Fruit fly (Drosophila melanogaster) whole organism, pupa: ENCODE data around the gene CG13097.
A peak's percentile ranks its signal among the peaks of the same experiment; 100 is the strongest.

Experiments used
- CG10348 ChIP-seq: fragments of 200-800 bp; sonication (Bioruptor generic); IDR thresholded peaks from 2 replicates; pipeline ENCODE4 v1.3.6; 2022; ENCODE audit warnings: missing biosample characterization, missing genetic modification characterization
- CG12605 ChIP-seq: fragments of 200-800 bp; sonication (Bioruptor generic); IDR thresholded peaks from 2 replicates; pipeline ENCODE4 v1.3.6; 2022; ENCODE audit warnings: missing biosample characterization, missing genetic modification characterization
- CG13204 ChIP-seq: fragments of 200-800 bp; sonication (Bioruptor generic); optimal IDR thresholded peaks from 2 replicates; lab custom pipeline; 2018; ENCODE audit warnings: missing biosample characterization, mild to moderate bottlenecking, missing genetic modification characterization, moderate library complexity
- CG14655 ChIP-seq: fragments of 200-800 bp; sonication (Bioruptor generic); optimal IDR thresholded peaks from 3 replicates; lab custom pipeline; 2017; ENCODE audit warnings: mild to moderate bottlenecking, missing biosample characterization, missing genetic modification reagents, missing genetic modification characterization
- CG15710 ChIP-seq: fragments of 200-800 bp; sonication (Bioruptor generic); optimal IDR thresholded peaks from 2 replicates; lab custom pipeline; 2018; ENCODE audit warnings: missing biosample characterization, mild to moderate bottlenecking, missing genetic modification characterization, moderate library complexity
- CG17806 ChIP-seq: fragments of 200-800 bp; sonication (Bioruptor generic); optimal IDR thresholded peaks from 2 replicates; lab custom pipeline; 2018; ENCODE audit warnings: missing biosample characterization, mild to moderate bottlenecking, missing genetic modification characterization, moderate library complexity
- CG32121 ChIP-seq: fragments of 200-800 bp; sonication (Bioruptor generic); IDR thresholded peaks from 2 replicates; pipeline ENCODE4 v1.3.6; 2022; ENCODE audit warnings: missing biosample characterization, missing genetic modification characterization
- CG34367 ChIP-seq: fragments of 200-800 bp; sonication (Bioruptor generic); optimal IDR thresholded peaks from 2 replicates; lab custom pipeline; 2018; ENCODE audit warnings: missing biosample characterization, mild to moderate bottlenecking, missing genetic modification characterization
- CG4496 ChIP-seq: fragments of 200-800 bp; sonication (Bioruptor generic); IDR thresholded peaks from 3 replicates; pipeline ENCODE4 v1.3.6; 2022; ENCODE audit warnings: missing biosample characterization, missing genetic modification characterization
- CG8159 ChIP-seq: fragments of 200-800 bp; sonication (Bioruptor generic); optimal IDR thresholded peaks from 3 replicates; lab custom pipeline; 2018; ENCODE audit warnings: missing biosample characterization, mild to moderate bottlenecking, missing genetic modification characterization, moderate library complexity
- CG8301 ChIP-seq: fragments of 200-800 bp; sonication (Bioruptor generic); optimal IDR thresholded peaks from 2 replicates; lab custom pipeline; 2018; ENCODE audit warnings: missing biosample characterization, mild to moderate bottlenecking, missing genetic modification characterization
- CG9948 ChIP-seq: fragments of 200-800 bp; sonication (Bioruptor generic); optimal IDR thresholded peaks from 2 replicates; lab custom pipeline; 2018; ENCODE audit warnings: missing biosample characterization, mild to moderate bottlenecking, missing genetic modification characterization, moderate library complexity
- D1 ChIP-seq: fragments of 200-800 bp; sonication (Bioruptor generic); optimal IDR thresholded peaks from 2 replicates; lab custom pipeline; 2018; ENCODE audit warnings: missing biosample characterization, mild to moderate bottlenecking, missing genetic modification characterization, moderate library complexity
- EcR ChIP-seq: fragments of 200-800 bp; sonication (Bioruptor generic); optimal IDR thresholded peaks from 3 replicates; lab custom pipeline; 2019; ENCODE audit warnings: missing biosample characterization, missing genetic modification characterization, mild to moderate bottlenecking, moderate library complexity, missing genetic modification reagents
- Ets98B ChIP-seq: fragments of 200-800 bp; sonication (Bioruptor generic); IDR thresholded peaks from 2 replicates; pipeline ENCODE4 v1.3.6; 2022; ENCODE audit warnings: missing biosample characterization, missing genetic modification characterization
- Pif1A ChIP-seq: fragments of 200-800 bp; sonication (Bioruptor generic); optimal IDR thresholded peaks from 3 replicates; lab custom pipeline; 2016; ENCODE audit warnings: missing biosample characterization, missing genetic modification characterization
- Pif1B ChIP-seq: fragments of 200-800 bp; sonication (Bioruptor generic); optimal IDR thresholded peaks from 3 replicates; lab custom pipeline; 2016; ENCODE audit warnings: missing biosample characterization, missing genetic modification characterization
- Snoo ChIP-seq: fragments of 200-800 bp; sonication (Bioruptor generic); optimal IDR thresholded peaks from 3 replicates; lab custom pipeline; 2017; ENCODE audit warnings: missing biosample characterization, mild to moderate bottlenecking, missing genetic modification characterization, inconsistent platforms
- fd96Ca ChIP-seq: fragments of 200-800 bp; sonication (Bioruptor generic); IDR thresholded peaks from 3 replicates; pipeline ENCODE4 v1.3.6; 2022; ENCODE audit warnings: missing biosample characterization, missing genetic modification characterization
- gl ChIP-seq: fragments of 200-800 bp; sonication (Bioruptor generic); optimal IDR thresholded peaks from 2 replicates; lab custom pipeline; 2018; ENCODE audit warnings: missing biosample characterization, mild to moderate bottlenecking, missing genetic modification characterization
- rn ChIP-seq: fragments of 200-800 bp; sonication (Bioruptor generic); IDR thresholded peaks from 2 replicates; pipeline ENCODE4 v1.3.6; 2022; ENCODE audit warnings: missing biosample characterization, missing genetic modification characterization

Gene CG13097

dm6 chr2L:8488735-8489134 lies 25.9 kb downstream of the CG13097 start, which contains the start of gene CG13088:
Gene CG13088 (plus strand): TSS chr2L:8488981.
- TF ChIP-seq CG9948 (no peak), CG13204 (GFP tag; lab: Kevin White, UChicago) (no peak), CG34367 (tag; lab: Kevin White, UChicago) (no peak), Pif1A (GFP tag; lab: Kevin White, UChicago) (no peak), Ets98B (no peak), CG14655 (no peak), CG12605 (GFP tag; lab: Robert Waterston, UW) (no peak), Snoo (tag; lab: Kevin White, UChicago) (no peak)

dm6 chr2L:8485562-8485961 lies 29.1 kb downstream of the CG13097 start:
- TF ChIP-seq CG13204 (GFP tag; lab: Kevin White, UChicago) = no peak
- peak; percentile 11; the same call in 1 of the 2 replicates for TF ChIP-seq Ets98B

dm6 chr2L:8481623-8482424 lies 32.8 kb downstream of the CG13097 start, which contains the start of gene CG43796:
Gene CG43796 (plus strand): TSS chr2L:8482374.
- TF ChIP-seq rn (GFP tag; lab: Robert Waterston, UW) = no peak
- no peak for TF ChIP-seq CG8159 (tag; lab: Kevin White, UChicago)
- no peak for TF ChIP-seq CG9948
- no peak for TF ChIP-seq CG8301
- no peak for TF ChIP-seq EcR (GFP tag; lab: Kevin White, UChicago)
- no peak for TF ChIP-seq fd96Ca
- TF ChIP-seq Ets98B = no peak
- no peak for TF ChIP-seq CG34367 (tag; lab: Kevin White, UChicago)
- no peak for TF ChIP-seq CG14655
- TF ChIP-seq gl (tag; lab: Kevin White, UChicago) = no peak
- TF ChIP-seq Pif1B (GFP tag; lab: Kevin White, UChicago) = no peak

- TF ChIP-seq CG9948 = no peak
- no peak for TF ChIP-seq rn (GFP tag; lab: Robert Waterston, UW)
- TF ChIP-seq, all 21 proteins: peak for 0
Observed at dm6 chr2L:8480825-8481224, 33.8 kb downstream of the CG13097 start.

dm6 chr2L:8478911-8479706 lies 35.6 kb downstream of the CG13097 start:
- TF ChIP-seq EcR (GFP tag; lab: Kevin White, UChicago) (peak; percentile 53), gl (tag; lab: Kevin White, UChicago) (peak; percentile 98), Ets98B (peak; percentile 75), Pif1A (GFP tag; lab: Kevin White, UChicago) (peak; percentile 93), CG8301 (peak; percentile 72), fd96Ca (peak; percentile 83), CG10348 (GFP tag; lab: Robert Waterston, UW) (no peak), CG14655 (no peak), CG13204 (GFP tag; lab: Kevin White, UChicago) (peak; percentile 97), CG34367 (tag; lab: Kevin White, UChicago) (peak; percentile 91), Pif1B (GFP tag; lab: Kevin White, UChicago) (peak; percentile 93), CG17806 (tag; lab: Kevin White, UChicago) (peak; percentile 90), D1 (tag; lab: Kevin White, UChicago) (peak; percentile 91), CG15710 (tag; lab: Kevin White, UChicago) (peak; percentile 89), Snoo (tag; lab: Kevin White, UChicago) (peak; percentile 61), CG4496 (GFP tag; lab: Robert Waterston, UW) (peak; percentile 87), CG9948 (peak; percentile 88), rn (GFP tag; lab: Robert Waterston, UW) (peak; percentile 51; the same call in 1 of the 2 replicates), CG8159 (tag; lab: Kevin White, UChicago) (peak; percentile 87), CG12605 (GFP tag; lab: Robert Waterston, UW) (peak; percentile 95), CG32121 (no peak)

dm6 chr2L:8478379-8478778 lies 36.3 kb downstream of the CG13097 start:
- TF ChIP-seq Pif1A (GFP tag; lab: Kevin White, UChicago) (no peak), CG13204 (GFP tag; lab: Kevin White, UChicago) (no peak), Ets98B (no peak), CG14655 (no peak), CG4496 (GFP tag; lab: Robert Waterston, UW) (no peak), CG32121 (no peak), CG15710 (tag; lab: Kevin White, UChicago) (no peak), CG12605 (GFP tag; lab: Robert Waterston, UW) (no peak), EcR (GFP tag; lab: Kevin White, UChicago) (no peak), Snoo (tag; lab: Kevin White, UChicago) (no peak), fd96Ca (no peak)
